Fruit fly (Drosophila melanogaster) whole organism, wandering third instar larva: Measurements from ENCODE around the gene RpL34a.

Source experiments
- Abd-B ChIP-seq: fragments of >200 bp; optimal IDR thresholded peaks from 2 replicates; lab custom pipeline; 2017; ENCODE audit warnings: missing biosample characterization, missing genetic modification characterization
- CG9705 ChIP-seq: fragments of 200-800 bp; sonication (Bioruptor generic); optimal IDR thresholded peaks from 2 replicates; lab custom pipeline; 2018; ENCODE audit warnings: missing biosample characterization, mild to moderate bottlenecking, missing genetic modification characterization
- Dif ChIP-seq: fragments of 200-275, 200-300 bp; sonication (Bioruptor generic); optimal IDR thresholded peaks from 2 replicates; lab custom pipeline; 2018; ENCODE audit warnings: missing biosample characterization, missing genetic modification characterization; ENCODE audit not compliant: partially characterized antibody
- Mio ChIP-seq: sonication (Bioruptor generic); optimal IDR thresholded peaks from 2 replicates; lab custom pipeline; 2016; ENCODE audit warnings: missing biosample characterization, missing genetic modification characterization
- Myc ChIP-seq: fragments of >200 bp; optimal IDR thresholded peaks from 2 replicates; lab custom pipeline; 2017
- N ChIP-seq: fragments of >200 bp; optimal IDR thresholded peaks from 2 replicates; lab custom pipeline; 2018; ENCODE audit warnings: missing biosample characterization, missing external identifiers, missing genetic modification characterization
- dsf ChIP-seq: sonication (Bioruptor generic); optimal IDR thresholded peaks from 2 replicates; lab custom pipeline; 2016; ENCODE audit warnings: missing biosample characterization, missing genetic modification characterization, borderline replicate concordance
- lola ChIP-seq: fragments of >200 bp; optimal IDR thresholded peaks from 2 replicates; lab custom pipeline; 2017; ENCODE audit warnings: missing biosample characterization, missing genetic modification characterization
- usp ChIP-seq: fragments of >200 bp; optimal IDR thresholded peaks from 2 replicates; lab custom pipeline; 2017; ENCODE audit warnings: missing biosample characterization, missing genetic modification characterization

DNA sequence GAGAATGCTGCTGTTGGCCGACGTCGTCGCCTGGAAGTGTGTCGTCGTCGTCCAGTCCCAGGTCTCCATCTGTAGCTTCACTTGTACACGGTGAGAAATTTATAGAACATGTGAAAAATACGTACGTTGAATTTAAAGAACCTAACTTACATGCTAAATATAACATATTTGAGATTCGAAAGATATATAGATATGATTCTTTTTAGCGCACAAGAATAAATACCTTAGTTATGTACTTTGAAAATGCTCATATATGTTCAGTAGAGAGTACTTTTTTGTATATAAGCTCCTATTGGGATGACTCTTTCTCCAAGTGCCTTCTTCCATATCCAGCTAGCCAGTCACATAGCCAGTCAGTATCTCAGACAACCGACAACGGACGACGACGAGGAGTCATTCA lies 16.2 kb upstream of the RpL34a start:
- TF ChIP-seq Myc, result no peak
- TF ChIP-seq Abd-B (GFP tag; lab: Kevin White, UChicago), result no peak
- no peak for TF ChIP-seq lola (GFP tag; lab: Kevin White, UChicago)
- no peak for TF ChIP-seq usp
- no peak for TF ChIP-seq N (GFP tag; lab: Kevin White, UChicago)
- no peak for TF ChIP-seq CG9705
- no peak for TF ChIP-seq Mio (GFP tag; lab: Kevin White, UChicago)
- TF ChIP-seq Dif (GFP tag; lab: Kevin White, UChicago), result no peak
- no peak for TF ChIP-seq dsf (GFP tag; lab: Kevin White, UChicago)
